Fruit fly (Drosophila melanogaster) whole organism, embryonic: ENCODE results near the gene CG34434.

Experiments used
- Ada2b ChIP-seq: fragments of 200-800 bp; sonication (Bioruptor generic); IDR thresholded peaks from 2 replicates; pipeline ENCODE4 v1.3.6; 2022; ENCODE audit warnings: missing biosample characterization, missing genetic modification characterization
- B-H2 ChIP-seq: fragments of 200-800 bp; sonication (Bioruptor generic); optimal IDR thresholded peaks from 2 replicates; lab custom pipeline; 2018; ENCODE audit warnings: missing biosample characterization, mild to moderate bottlenecking, missing genetic modification characterization
- C15 ChIP-seq: fragments of 200-800 bp; sonication (Bioruptor generic); IDR thresholded peaks from 3 replicates; pipeline ENCODE4 v1.3.6; 2022; ENCODE audit warnings: missing biosample characterization, missing genetic modification characterization
- CG11504 ChIP-seq: fragments of 200-800 bp; sonication (Bioruptor generic); optimal IDR thresholded peaks from 3 replicates; lab custom pipeline; 2019; ENCODE audit warnings: missing biosample characterization, mild to moderate bottlenecking, missing genetic modification characterization, moderate library complexity
- CG12769 ChIP-seq: fragments of 200-800 bp; sonication (Bioruptor generic); optimal IDR thresholded peaks from 2 replicates; lab custom pipeline; 2019; ENCODE audit warnings: missing biosample characterization, mild to moderate bottlenecking, missing genetic modification characterization, moderate library complexity
- CG12942 ChIP-seq: fragments of 200-800 bp; sonication (Bioruptor generic); optimal IDR thresholded peaks from 3 replicates; lab custom pipeline; 2016; ENCODE audit warnings: missing biosample characterization, missing genetic modification characterization
- CG13624 ChIP-seq: fragments of 200-800 bp; sonication (Bioruptor generic); optimal IDR thresholded peaks from 2 replicates; lab custom pipeline; 2016; ENCODE audit warnings: missing biosample characterization, missing genetic modification characterization
- CG16779 ChIP-seq: fragments of 200-800 bp; sonication (Bioruptor generic); IDR thresholded peaks from 2 replicates; pipeline ENCODE4 v1.3.6; 2022; ENCODE audit warnings: missing biosample characterization, missing genetic modification characterization
- CG16863 ChIP-seq: fragments of 200-800 bp; sonication (Bioruptor generic); optimal IDR thresholded peaks from 3 replicates; lab custom pipeline; 2016; ENCODE audit warnings: missing biosample characterization, missing genetic modification characterization
- CG7357 ChIP-seq: fragments of 200-800 bp; sonication (Bioruptor generic); IDR thresholded peaks from 3 replicates; pipeline ENCODE4 v1.3.6; 2022; ENCODE audit warnings: missing biosample characterization, missing genetic modification characterization
- CG7963 ChIP-seq: fragments of 200-800 bp; sonication (Bioruptor generic); IDR thresholded peaks from 3 replicates; pipeline ENCODE4 v1.3.6; 2022; ENCODE audit warnings: missing biosample characterization, missing genetic modification characterization; ENCODE audit not compliant: partially characterized antibody
- CG8388 ChIP-seq: fragments of 200-800 bp; sonication (Bioruptor generic); optimal IDR thresholded peaks from 2 replicates; lab custom pipeline; 2019; ENCODE audit warnings: missing biosample characterization, mild to moderate bottlenecking, missing genetic modification characterization, moderate library complexity
- CG9797 ChIP-seq: fragments of 200-800 bp; sonication (Bioruptor generic); optimal IDR thresholded peaks from 3 replicates; lab custom pipeline; 2018; ENCODE audit warnings: missing biosample characterization, mild to moderate bottlenecking, missing genetic modification characterization
- CTCF ChIP-seq: fragments of 200-800 bp; sonication (Bioruptor generic); optimal IDR thresholded peaks from 2 replicates; lab custom pipeline; 2017; ENCODE audit warnings: missing biosample characterization, mild to moderate bottlenecking, missing genetic modification characterization, moderate library complexity
- CrebB ChIP-seq: fragments of 200-800 bp; sonication (Bioruptor generic); optimal IDR thresholded peaks from 3 replicates; lab custom pipeline; 2018; ENCODE audit warnings: missing biosample characterization, mild to moderate bottlenecking, missing genetic modification characterization
- Deaf1 ChIP-seq: fragments of 200-800 bp; optimal IDR thresholded peaks from 3 replicates; lab custom pipeline; 2019; ENCODE audit warnings: missing biosample characterization, mild to moderate bottlenecking, missing genetic modification characterization, moderate library complexity
- Dp ChIP-seq: fragments of 200-800 bp; sonication (Bioruptor generic); optimal IDR thresholded peaks from 2 replicates; lab custom pipeline; 2018; ENCODE audit warnings: missing biosample characterization, mild to moderate bottlenecking, missing genetic modification characterization, moderate library complexity
- Dref ChIP-seq: fragments of 200-800 bp; sonication (Bioruptor generic); IDR thresholded peaks from 2 replicates; pipeline ENCODE4 v1.3.6; 2022; ENCODE audit warnings: missing biosample characterization, missing genetic modification characterization
- E2f2 ChIP-seq: fragments of 200-800 bp; sonication (Bioruptor generic); IDR thresholded peaks from 2 replicates; pipeline ENCODE4 v1.3.6; 2022; ENCODE audit warnings: missing biosample characterization, missing genetic modification characterization
- HLH54F ChIP-seq: fragments of 200-800 bp; sonication (Bioruptor generic); optimal IDR thresholded peaks from 3 replicates; lab custom pipeline; 2016; ENCODE audit warnings: missing biosample characterization, missing genetic modification characterization
- HmgD ChIP-seq: fragments of 200-800 bp; sonication (Bioruptor generic); optimal IDR thresholded peaks from 3 replicates; lab custom pipeline; 2016; ENCODE audit warnings: missing biosample characterization, missing genetic modification characterization
- Jarid2 ChIP-seq: fragments of 200-800 bp; sonication (Bioruptor generic); optimal IDR thresholded peaks from 3 replicates; lab custom pipeline; 2017; ENCODE audit warnings: mild to moderate bottlenecking, missing biosample characterization, missing genetic modification reagents, missing genetic modification characterization
- MTF-1 ChIP-seq: fragments of 200-800 bp; sonication (Bioruptor generic); optimal IDR thresholded peaks from 2 replicates; lab custom pipeline; 2018; ENCODE audit warnings: missing biosample characterization, mild to moderate bottlenecking, missing genetic modification characterization, borderline replicate concordance
- NFAT ChIP-seq: fragments of 200-800 bp; sonication (Bioruptor generic); IDR thresholded peaks from 2 replicates; pipeline ENCODE4 v1.3.6; 2022; ENCODE audit warnings: missing biosample characterization, missing genetic modification characterization
- Neu2 ChIP-seq: fragments of 200-800 bp; sonication (Bioruptor generic); optimal IDR thresholded peaks from 3 replicates; lab custom pipeline; 2016; ENCODE audit warnings: missing biosample characterization, missing genetic modification characterization, borderline replicate concordance
- Vsx1 ChIP-seq: fragments of 200-800 bp; sonication (Bioruptor generic); optimal IDR thresholded peaks from 2 replicates; lab custom pipeline; 2017; ENCODE audit warnings: missing biosample characterization, mild to moderate bottlenecking, missing genetic modification characterization, missing genetic modification reagents
- amos ChIP-seq: fragments of 200-800 bp; sonication (Bioruptor generic); IDR thresholded peaks from 2 replicates; pipeline ENCODE4 v1.3.6; 2022; ENCODE audit warnings: missing biosample characterization, missing genetic modification characterization; ENCODE audit not compliant: partially characterized antibody
- bcd ChIP-seq: fragments of 200-800 bp; sonication (Bioruptor generic); optimal IDR thresholded peaks from 2 replicates; lab custom pipeline; 2017; ENCODE audit warnings: missing biosample characterization, mild to moderate bottlenecking, missing genetic modification characterization
- cas ChIP-seq: fragments of 200-800 bp; sonication (Bioruptor generic); IDR thresholded peaks from 2 replicates; pipeline ENCODE4 v1.3.6; 2022; ENCODE audit warnings: missing biosample characterization, missing genetic modification characterization
- crol ChIP-seq: fragments of 200-800 bp; sonication (Bioruptor generic); IDR thresholded peaks from 2 replicates; pipeline ENCODE4 v1.3.6; 2022; ENCODE audit warnings: missing biosample characterization, missing genetic modification characterization
- eve ChIP-seq, 2 experiments: fragments of >200 bp; optimal IDR thresholded peaks; 2 replicates each; lab custom pipeline; 2017; ENCODE audit warnings: missing biosample characterization in 2 of 2, missing genetic modification characterization in 2 of 2
- exex ChIP-seq: fragments of 200-800 bp; sonication (Bioruptor generic); optimal IDR thresholded peaks from 4 replicates; lab custom pipeline; 2018; ENCODE audit warnings: missing biosample characterization, mild to moderate bottlenecking, missing genetic modification characterization, moderate library complexity
- fd102C ChIP-seq: fragments of 200-800 bp; sonication (Bioruptor generic); optimal IDR thresholded peaks from 2 replicates; lab custom pipeline; 2018; ENCODE audit warnings: missing biosample characterization, mild to moderate bottlenecking, missing genetic modification characterization, moderate library complexity
- gcm2 ChIP-seq: fragments of 200-800 bp; sonication (Bioruptor generic); optimal IDR thresholded peaks from 2 replicates; lab custom pipeline; 2016; ENCODE audit warnings: missing biosample characterization, missing genetic modification characterization
- gem ChIP-seq: fragments of 200-800 bp; sonication (Bioruptor generic); optimal IDR thresholded peaks from 2 replicates; lab custom pipeline; 2019; ENCODE audit warnings: missing biosample characterization, mild to moderate bottlenecking, missing genetic modification characterization, moderate library complexity
- grn ChIP-seq: fragments of 200-800 bp; sonication (Bioruptor generic); optimal IDR thresholded peaks from 3 replicates; lab custom pipeline; 2017; ENCODE audit warnings: missing biosample characterization, missing genetic modification characterization
- her ChIP-seq: fragments of 200-800 bp; sonication (Bioruptor generic); optimal IDR thresholded peaks from 2 replicates; lab custom pipeline; 2016; ENCODE audit warnings: missing biosample characterization, missing genetic modification characterization
- insv ChIP-seq, 2 experiments: fragments of 200-800 bp; sonication (Bioruptor generic); optimal IDR thresholded peaks; 3 replicates each; lab custom pipeline; 2016 to 2018; ENCODE audit warnings: missing biosample characterization in 2 of 2, missing genetic modification characterization in 2 of 2
- kay ChIP-seq: fragments of 200-800 bp; sonication (Bioruptor generic); optimal IDR thresholded peaks from 2 replicates; lab custom pipeline; 2016; ENCODE audit warnings: missing biosample characterization, missing genetic modification characterization
- knrl ChIP-seq: fragments of 200-800 bp; sonication (Bioruptor generic); IDR thresholded peaks from 3 replicates; pipeline ENCODE4 v1.3.6; 2022; ENCODE audit warnings: missing biosample characterization, missing genetic modification characterization; ENCODE audit not compliant: partially characterized antibody
- nmo ChIP-seq: fragments of 200-800 bp; sonication (Bioruptor generic); optimal IDR thresholded peaks from 2 replicates; lab custom pipeline; 2018; ENCODE audit warnings: missing biosample characterization, mild to moderate bottlenecking, missing genetic modification characterization, moderate library complexity
- nom ChIP-seq: fragments of 200-800 bp; sonication (Bioruptor generic); optimal IDR thresholded peaks from 2 replicates; lab custom pipeline; 2017; ENCODE audit warnings: missing biosample characterization, missing genetic modification characterization, mild to moderate bottlenecking, moderate library complexity, missing genetic modification reagents
- peb ChIP-seq: fragments of 200-800 bp; sonication (Bioruptor generic); IDR thresholded peaks from 2 replicates; pipeline ENCODE4 v1.3.6; 2022; ENCODE audit warnings: missing biosample characterization, missing genetic modification characterization
- sens ChIP-seq: fragments of 200-800 bp; sonication (Bioruptor generic); peaks from one replicate; lab custom pipeline; 2016; ENCODE audit warnings: missing biosample characterization, missing genetic modification characterization
- sim ChIP-seq: fragments of 200-800 bp; sonication (Bioruptor generic); IDR thresholded peaks from 2 replicates; pipeline ENCODE4 v1.3.6; 2022; ENCODE audit warnings: missing biosample characterization, missing genetic modification characterization
- slbo ChIP-seq: fragments of 200-800 bp; sonication (Bioruptor generic); IDR thresholded peaks from 2 replicates; pipeline ENCODE4 v1.3.6; 2022; ENCODE audit warnings: missing biosample characterization, missing genetic modification characterization
- so ChIP-seq: fragments of 200-800 bp; sonication (Bioruptor generic); IDR thresholded peaks from 3 replicates; pipeline ENCODE4 v1.3.6; 2022; ENCODE audit warnings: missing biosample characterization, missing genetic modification characterization
- sqz ChIP-seq: fragments of 200-800 bp; sonication (Bioruptor generic); optimal IDR thresholded peaks from 3 replicates; lab custom pipeline; 2018; ENCODE audit warnings: missing biosample characterization, mild to moderate bottlenecking, missing genetic modification characterization
- sug ChIP-seq: fragments of 200-800 bp; optimal IDR thresholded peaks from 2 replicates; lab custom pipeline; 2019; ENCODE audit warnings: missing biosample characterization, mild to moderate bottlenecking, missing genetic modification characterization, moderate library complexity
- zen ChIP-seq: fragments of 200-800 bp; sonication (Bioruptor generic); optimal IDR thresholded peaks from 3 replicates; lab custom pipeline; 2018; ENCODE audit warnings: missing biosample characterization, mild to moderate bottlenecking, missing genetic modification characterization, moderate library complexity
- zfh1 ChIP-seq: fragments of 200-800 bp; sonication (Bioruptor generic); IDR thresholded peaks from 3 replicates; pipeline ENCODE4 v1.3.6; 2022; ENCODE audit warnings: missing biosample characterization, missing genetic modification characterization

CG34434 gene

dm6 chrX:5648437-5648959 is 32.3 kb upstream of the CG34434 start, which contains the start of gene OtopLa (continued):
- peak; percentile 58 for TF ChIP-seq sqz (GFP tag; lab: Kevin White, UChicago)
- TF ChIP-seq Vsx1 (GFP tag; lab: Kevin White, UChicago) = peak; percentile 55
- no peak for TF ChIP-seq amos (GFP tag; lab: Robert Waterston, UW)
- peak; percentile 93 for TF ChIP-seq zfh1 (GFP tag; lab: Robert Waterston, UW)
- peak; percentile 26 for TF ChIP-seq nom (GFP tag; lab: Kevin White, UChicago)
- TF ChIP-seq E2f2 = peak; percentile 46; the same call in 1 of the 2 replicates
- TF ChIP-seq eve (GFP tag; optimal IDR thresholded peaks at IDR 0.05; lab: Kevin White, UChicago) = no peak
- TF ChIP-seq sug (tag; lab: Kevin White, UChicago) = peak; percentile 45
- TF ChIP-seq knrl (GFP tag; lab: Robert Waterston, UW) = no peak
- peak; percentile 62 for TF ChIP-seq crol (GFP tag; lab: Robert Waterston, UW)
- no peak for TF ChIP-seq insv (GFP tag; optimal IDR thresholded peaks at IDR 0.05; lab: Kevin White, UChicago)
- no peak for TF ChIP-seq Dref (GFP tag; lab: Robert Waterston, UW)
- no peak for TF ChIP-seq CG7963 (GFP tag; lab: Robert Waterston, UW)
- peak; percentile 81 for TF ChIP-seq CG8388 (GFP tag; lab: Kevin White, UChicago)
- TF ChIP-seq NFAT (GFP tag; lab: Robert Waterston, UW) = peak; percentile 71
- no peak for TF ChIP-seq B-H2 (GFP tag; lab: Kevin White, UChicago)
- TF ChIP-seq CG12942 = peak; percentile 65
- TF ChIP-seq nmo (GFP tag; lab: Kevin White, UChicago) = peak; percentile 90
- TF ChIP-seq HmgD (GFP tag; lab: Kevin White, UChicago) = peak; percentile 33
- peak; percentile 54 for TF ChIP-seq Deaf1 (tag; lab: Kevin White, UChicago)
- peak; percentile 89 for TF ChIP-seq gem (tag; lab: Kevin White, UChicago)
- peak; percentile 41 for TF ChIP-seq Jarid2 (GFP tag; lab: Kevin White, UChicago)
- peak; percentile 66 for TF ChIP-seq her (GFP tag; lab: Kevin White, UChicago)
- peak; percentile 74 for TF ChIP-seq kay (GFP tag; lab: Kevin White, UChicago)
- TF ChIP-seq cas (GFP tag; lab: Robert Waterston, UW) = 0 out of 2 replicates have a peak, but pooled peaks have one; percentile 49
- TF ChIP-seq Neu2 (GFP tag; lab: Kevin White, UChicago) = no peak
- no peak for TF ChIP-seq C15
- peak; percentile 70 for TF ChIP-seq MTF-1 (GFP tag; lab: Kevin White, UChicago)
- TF ChIP-seq exex = peak; percentile 18
- peak; percentile 71 for TF ChIP-seq zen (tag; lab: Kevin White, UChicago)
- peak; percentile 67; the same call in 1 of the 2 replicates for TF ChIP-seq sim (GFP tag; lab: Robert Waterston, UW)
- TF ChIP-seq Ada2b (GFP tag; lab: Robert Waterston, UW) = peak; percentile 88
- TF ChIP-seq grn (GFP tag; lab: Kevin White, UChicago) = no peak
- TF ChIP-seq bcd = peak; percentile 76
- TF ChIP-seq HLH54F (GFP tag; lab: Kevin White, UChicago) = peak; percentile 52
- TF ChIP-seq sens (GFP tag; lab: Kevin White, UChicago) = peak; percentile 99
- no peak for TF ChIP-seq CG12769 (tag; lab: Kevin White, UChicago)
- no peak for TF ChIP-seq Dp
- TF ChIP-seq CG9797 (GFP tag; lab: Kevin White, UChicago) = no peak
- TF ChIP-seq slbo (GFP tag; lab: Robert Waterston, UW) = peak; percentile 86
- TF ChIP-seq CG11504 (tag; lab: Kevin White, UChicago) = peak; percentile 88
- peak; percentile 58; the same call in 1 of the 3 replicates for TF ChIP-seq CG7357 (GFP tag; lab: Robert Waterston, UW)
- TF ChIP-seq CG13624 = peak; percentile 68
- peak; percentile 80 for TF ChIP-seq peb (GFP tag; lab: Robert Waterston, UW)
- peak; percentile 78 for TF ChIP-seq CG16863 (GFP tag; lab: Kevin White, UChicago)
- peak; percentile 62; the same call in 1 of the 2 replicates for TF ChIP-seq CG16779 (GFP tag; lab: Robert Waterston, UW)
- peak; percentile 57 for TF ChIP-seq CrebB (tag; lab: Kevin White, UChicago)
- TF ChIP-seq so (GFP tag; lab: Robert Waterston, UW) = peak; percentile 90
- peak; percentile 52 for TF ChIP-seq gcm2 (GFP tag; lab: Kevin White, UChicago)
- TF ChIP-seq fd102C (GFP tag; lab: Kevin White, UChicago) = no peak
- TF ChIP-seq CTCF (GFP tag; lab: Kevin White, UChicago) = peak; percentile 52
